Fruit fly (Drosophila melanogaster) whole organism, embryonic: ENCODE measurements around the gene amos.

Source experiments
- BEAF-32 ChIP-seq: fragments of 200-800 bp; sonication (Bioruptor generic); optimal IDR thresholded peaks from 3 replicates; lab custom pipeline; 2017; ENCODE audit warnings: missing biosample characterization, missing genetic modification characterization, mild to moderate bottlenecking, moderate library complexity, missing genetic modification reagents
- Blimp-1 ChIP-seq: fragments of 200-800 bp; sonication (Bioruptor generic); optimal IDR thresholded peaks from 3 replicates; lab custom pipeline; 2018; ENCODE audit warnings: missing biosample characterization, missing genetic modification characterization, mild to moderate bottlenecking, moderate library complexity, missing genetic modification reagents
- CG10267 ChIP-seq: fragments of 200-800 bp; sonication (Bioruptor generic); optimal IDR thresholded peaks from 2 replicates; lab custom pipeline; 2018; ENCODE audit warnings: missing biosample characterization, mild to moderate bottlenecking, missing genetic modification characterization, moderate library complexity
- CG10979 ChIP-seq: fragments of 200-800 bp; sonication (Bioruptor generic); optimal IDR thresholded peaks from 2 replicates; lab custom pipeline; 2018; ENCODE audit warnings: missing biosample characterization, mild to moderate bottlenecking, missing genetic modification characterization, moderate library complexity
- CG11398 ChIP-seq: fragments of 200-800 bp; sonication (Bioruptor generic); optimal IDR thresholded peaks from 2 replicates; lab custom pipeline; 2016; ENCODE audit warnings: missing biosample characterization, missing genetic modification characterization
- CG12071 ChIP-seq: fragments of 200-800 bp; sonication (Bioruptor generic); optimal IDR thresholded peaks from 3 replicates; lab custom pipeline; 2018; ENCODE audit warnings: missing biosample characterization, mild to moderate bottlenecking, missing genetic modification characterization
- CG12219 ChIP-seq: fragments of 200-800 bp; sonication (Bioruptor generic); optimal IDR thresholded peaks from 3 replicates; lab custom pipeline; 2018; ENCODE audit warnings: missing biosample characterization, mild to moderate bottlenecking, missing genetic modification characterization
- CG12299 ChIP-seq: fragments of 200-800 bp; sonication (Bioruptor generic); optimal IDR thresholded peaks from 2 replicates; lab custom pipeline; 2018; ENCODE audit warnings: missing biosample characterization, mild to moderate bottlenecking, missing genetic modification characterization
- CG15514 ChIP-seq: fragments of 200-800 bp; sonication (Bioruptor generic); optimal IDR thresholded peaks from 3 replicates; lab custom pipeline; 2017; ENCODE audit warnings: missing biosample characterization, missing genetic modification characterization, mild to moderate bottlenecking, moderate library complexity, missing genetic modification reagents
- CG16779 ChIP-seq: fragments of 200-800 bp; sonication (Bioruptor generic); IDR thresholded peaks from 2 replicates; pipeline ENCODE4 v1.3.6; 2022; ENCODE audit warnings: missing biosample characterization, missing genetic modification characterization
- CG17829 ChIP-seq: fragments of 200-800 bp; optimal IDR thresholded peaks from 2 replicates; lab custom pipeline; 2019; ENCODE audit warnings: missing biosample characterization, mild to moderate bottlenecking, missing genetic modification characterization, moderate library complexity
- CG17912 ChIP-seq: fragments of 200-800 bp; sonication (Bioruptor generic); optimal IDR thresholded peaks from 2 replicates; lab custom pipeline; 2018; ENCODE audit warnings: missing biosample characterization, mild to moderate bottlenecking, missing genetic modification characterization
- CG1792 ChIP-seq: fragments of 200-800 bp; sonication (Bioruptor generic); optimal IDR thresholded peaks from 2 replicates; lab custom pipeline; 2016; ENCODE audit warnings: missing biosample characterization, missing genetic modification characterization
- CG18619 ChIP-seq: fragments of 200-800 bp; sonication (Bioruptor generic); optimal IDR thresholded peaks from 3 replicates; lab custom pipeline; 2017; ENCODE audit warnings: missing biosample characterization, mild to moderate bottlenecking, missing genetic modification characterization
- CG2199 ChIP-seq: fragments of 200-800 bp; sonication (Bioruptor generic); IDR thresholded peaks from 3 replicates; pipeline ENCODE4 v1.3.6; 2022; ENCODE audit warnings: missing biosample characterization, missing genetic modification characterization
- CG2712 ChIP-seq: fragments of 200-800 bp; optimal IDR thresholded peaks from 3 replicates; lab custom pipeline; 2019; ENCODE audit warnings: missing biosample characterization, mild to moderate bottlenecking, missing genetic modification characterization, moderate library complexity
- CG2875 ChIP-seq: fragments of 200-800 bp; sonication (Bioruptor generic); optimal IDR thresholded peaks from 2 replicates; lab custom pipeline; 2017; ENCODE audit warnings: missing biosample characterization, mild to moderate bottlenecking, missing genetic modification characterization, missing genetic modification reagents
- CG4730 ChIP-seq: fragments of 200-800 bp; sonication (Bioruptor generic); IDR thresholded peaks from 2 replicates; pipeline ENCODE4 v1.3.6; 2022; ENCODE audit warnings: missing biosample characterization, missing genetic modification characterization
- CG5180 ChIP-seq: fragments of 200-800 bp; sonication (Bioruptor generic); optimal IDR thresholded peaks from 3 replicates; lab custom pipeline; 2017; ENCODE audit warnings: missing biosample characterization, missing genetic modification characterization, mild to moderate bottlenecking, moderate library complexity, missing genetic modification reagents
- CG7372 ChIP-seq: fragments of 200-800 bp; sonication (Bioruptor generic); IDR thresholded peaks from 2 replicates; pipeline ENCODE4 v1.3.6; 2022; ENCODE audit warnings: missing biosample characterization, missing genetic modification characterization
- CG8290 ChIP-seq, 3 experiments: fragments of 200-800 bp; sonication (Bioruptor generic); optimal IDR thresholded peaks; 2 replicates each; lab custom pipeline; 2016 to 2019; ENCODE audit warnings: missing biosample characterization in 3 of 3, missing genetic modification characterization in 3 of 3, mild to moderate bottlenecking in 2 of 3, moderate library complexity in 1 of 3
- CG8388 ChIP-seq: fragments of 200-800 bp; sonication (Bioruptor generic); optimal IDR thresholded peaks from 2 replicates; lab custom pipeline; 2019; ENCODE audit warnings: missing biosample characterization, mild to moderate bottlenecking, missing genetic modification characterization, moderate library complexity
- CG9215 ChIP-seq: fragments of 200-800 bp; sonication (Bioruptor generic); IDR thresholded peaks from 2 replicates; pipeline ENCODE4 v1.3.6; 2022; ENCODE audit warnings: missing biosample characterization, missing genetic modification characterization
- CG9437 ChIP-seq: fragments of 200-800 bp; sonication (Bioruptor generic); optimal IDR thresholded peaks from 2 replicates; lab custom pipeline; 2018; ENCODE audit warnings: missing biosample characterization, mild to moderate bottlenecking, missing genetic modification characterization
- D19A ChIP-seq: fragments of 200-800 bp; optimal IDR thresholded peaks from 3 replicates; lab custom pipeline; 2019; ENCODE audit warnings: missing biosample characterization, mild to moderate bottlenecking, missing genetic modification characterization, moderate library complexity
- Doc3 ChIP-seq: fragments of 200-800 bp; sonication (Bioruptor generic); IDR thresholded peaks from 3 replicates; pipeline ENCODE4 v1.3.6; 2022; ENCODE audit warnings: missing biosample characterization, missing genetic modification characterization; ENCODE audit not compliant: partially characterized antibody
- Fer2 ChIP-seq: fragments of 200-800 bp; sonication (Bioruptor generic); optimal IDR thresholded peaks from 2 replicates; lab custom pipeline; 2018; ENCODE audit warnings: missing biosample characterization, mild to moderate bottlenecking, missing genetic modification characterization, moderate library complexity
- HmgZ ChIP-seq: fragments of 200-800 bp; sonication (Bioruptor generic); optimal IDR thresholded peaks from 2 replicates; lab custom pipeline; 2018; ENCODE audit warnings: missing biosample characterization, mild to moderate bottlenecking, missing genetic modification characterization
- Nf-YC ChIP-seq: fragments of 200-800 bp; optimal IDR thresholded peaks from 3 replicates; lab custom pipeline; 2019; ENCODE audit warnings: missing biosample characterization, mild to moderate bottlenecking, missing genetic modification characterization, moderate library complexity
- Pdp1 ChIP-seq, 2 experiments: fragments of 200-800 bp; sonication (Bioruptor generic); optimal IDR thresholded peaks; 3 replicates each; lab custom pipeline; 2016; ENCODE audit warnings: missing biosample characterization in 2 of 2, missing genetic modification characterization in 2 of 2, mild to moderate bottlenecking in 1 of 2, moderate library complexity in 1 of 2
- chinmo ChIP-seq: fragments of 200-800 bp; sonication (Bioruptor generic); IDR thresholded peaks from 4 replicates; pipeline ENCODE4 v1.3.6; 2022; ENCODE audit warnings: missing biosample characterization, missing genetic modification characterization; ENCODE audit not compliant: partially characterized antibody
- chn ChIP-seq: fragments of 200-800 bp; sonication (Bioruptor generic); optimal IDR thresholded peaks from 2 replicates; lab custom pipeline; 2016; ENCODE audit warnings: missing biosample characterization, missing genetic modification characterization
- crp ChIP-seq, 2 experiments: fragments of 200-800 bp; sonication (Bioruptor generic); optimal IDR thresholded peaks; 2 replicates in 1 of 2; 3 replicates in 1 of 2; lab custom pipeline; 2017; ENCODE audit warnings: missing biosample characterization in 2 of 2, missing genetic modification characterization in 2 of 2, mild to moderate bottlenecking in 1 of 2, moderate library complexity in 1 of 2
- dpn ChIP-seq, 2 experiments: fragments of 200-800 bp; sonication (Bioruptor generic); optimal IDR thresholded peaks; 3 replicates each; lab custom pipeline; 2016; ENCODE audit warnings: missing biosample characterization in 2 of 2, missing genetic modification characterization in 2 of 2
- dysf ChIP-seq: fragments of 200-800 bp; sonication (Bioruptor generic); IDR thresholded peaks from 3 replicates; pipeline ENCODE4 v1.3.6; 2022; ENCODE audit warnings: missing biosample characterization, missing genetic modification characterization
- fu2 ChIP-seq: fragments of 200-800 bp; sonication (Bioruptor generic); optimal IDR thresholded peaks from 2 replicates; lab custom pipeline; 2016; ENCODE audit warnings: missing biosample characterization, missing genetic modification characterization
- gfzf ChIP-seq: fragments of 200-800 bp; sonication (Bioruptor generic); optimal IDR thresholded peaks from 2 replicates; lab custom pipeline; 2016; ENCODE audit warnings: missing biosample characterization, mild to moderate bottlenecking, missing genetic modification characterization, moderate library complexity
- grau ChIP-seq: fragments of 200-800 bp; optimal IDR thresholded peaks from 3 replicates; lab custom pipeline; 2019; ENCODE audit warnings: missing biosample characterization, mild to moderate bottlenecking, missing genetic modification characterization, moderate library complexity
- gsb ChIP-seq: fragments of 200-800 bp; sonication (Bioruptor generic); IDR thresholded peaks from 2 replicates; pipeline ENCODE4 v1.3.6; 2022; ENCODE audit warnings: missing biosample characterization, missing genetic modification characterization
- psq ChIP-seq: fragments of 200-800 bp; sonication (Bioruptor generic); optimal IDR thresholded peaks from 2 replicates; lab custom pipeline; 2017; ENCODE audit warnings: missing biosample characterization, missing genetic modification characterization
- schlank ChIP-seq: fragments of 200-800 bp; sonication (Bioruptor generic); optimal IDR thresholded peaks from 2 replicates; lab custom pipeline; 2018; ENCODE audit warnings: missing biosample characterization, mild to moderate bottlenecking, missing genetic modification characterization
- sim ChIP-seq: fragments of 200-800 bp; sonication (Bioruptor generic); IDR thresholded peaks from 2 replicates; pipeline ENCODE4 v1.3.6; 2022; ENCODE audit warnings: missing biosample characterization, missing genetic modification characterization
- stwl ChIP-seq: fragments of 200-800 bp; sonication (Bioruptor generic); optimal IDR thresholded peaks from 3 replicates; lab custom pipeline; 2018; ENCODE audit warnings: missing biosample characterization, mild to moderate bottlenecking, missing genetic modification characterization, moderate library complexity
- toy ChIP-seq: fragments of 200-800 bp; sonication (Bioruptor generic); IDR thresholded peaks from 2 replicates; pipeline ENCODE4 v1.3.6; 2022; ENCODE audit warnings: missing biosample characterization, missing genetic modification characterization
- unc-4 ChIP-seq: fragments of 200-800 bp; sonication (Bioruptor generic); IDR thresholded peaks from 2 replicates; pipeline ENCODE4 v1.3.6; 2022; ENCODE audit warnings: missing biosample characterization, missing genetic modification characterization; ENCODE audit not compliant: partially characterized antibody
- usp ChIP-seq: fragments of >200 bp; optimal IDR thresholded peaks from 2 replicates; lab custom pipeline; 2017; ENCODE audit warnings: missing biosample characterization, missing genetic modification characterization
- vvl ChIP-seq: fragments of 200-800 bp; sonication (Bioruptor generic); IDR thresholded peaks from 2 replicates; pipeline ENCODE4 v1.3.6; 2022; ENCODE audit warnings: missing biosample characterization, missing genetic modification characterization

amos gene

DNA sequence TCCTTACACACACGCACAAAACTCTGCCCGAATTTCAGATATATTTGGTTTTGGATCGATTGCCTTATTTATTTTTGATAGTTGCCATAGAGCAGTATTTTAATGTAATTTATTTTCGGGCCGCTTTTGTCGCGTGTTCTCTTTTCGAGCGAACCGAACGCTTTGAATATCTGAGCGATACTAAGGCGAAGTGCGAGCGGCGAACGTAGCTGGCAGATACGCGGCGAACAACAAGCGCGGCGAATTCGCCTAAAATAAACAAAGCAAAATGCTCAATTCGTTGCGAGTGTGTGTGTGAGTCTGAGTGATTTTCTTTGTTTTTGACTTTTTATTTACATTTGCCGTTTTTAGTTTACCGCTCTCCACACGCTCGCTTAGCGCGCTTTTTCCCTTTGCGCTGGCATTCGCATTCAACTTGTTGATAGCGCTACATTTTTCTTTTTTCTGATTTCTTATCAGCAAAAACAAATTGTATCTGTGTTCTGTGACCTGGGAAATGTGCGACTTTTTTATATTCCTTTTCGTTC, 33.6 kb downstream of the amos start (continued):
- no peak for TF ChIP-seq HmgZ
- no peak for TF ChIP-seq CG10979 (tag; lab: Kevin White, UChicago)
- no peak for TF ChIP-seq dysf (GFP tag; lab: Robert Waterston, UW)
- TF ChIP-seq CG11398 (GFP tag; lab: Kevin White, UChicago) = no peak
- no peak for TF ChIP-seq gfzf (GFP tag; lab: Kevin White, UChicago)
- TF ChIP-seq CG2199 = peak; percentile 63; the same call in 1 of the 3 replicates
- no peak for TF ChIP-seq chn (GFP tag; lab: Kevin White, UChicago)
- TF ChIP-seq CG1792 (GFP tag; lab: Kevin White, UChicago) = no peak
- TF ChIP-seq usp = no peak
- no peak for TF ChIP-seq schlank (tag; lab: Kevin White, UChicago)
- no peak for TF ChIP-seq CG12299
- no peak for TF ChIP-seq CG8290 (GFP tag; optimal IDR thresholded peaks at IDR 0.05; lab: Kevin White, UChicago)
- peak; percentile 11 to 12 for TF ChIP-seq CG8290 (tag; optimal IDR thresholded peaks at IDR 0.05; lab: Kevin White, UChicago)
- no peak for TF ChIP-seq Nf-YC (tag; lab: Kevin White, UChicago)
- TF ChIP-seq vvl (GFP tag; lab: Robert Waterston, UW) = peak; percentile 55; the same call in 1 of the 2 replicates
- TF ChIP-seq psq = peak; percentile 91
- TF ChIP-seq CG2712 (tag; lab: Kevin White, UChicago) = no peak
- no peak for TF ChIP-seq gsb
- no peak for TF ChIP-seq fu2 (GFP tag; lab: Kevin White, UChicago)
- TF ChIP-seq dpn (GFP tag; optimal IDR thresholded peaks at IDR 0.05; lab: Kevin White, UChicago) = no peak
- no peak for TF ChIP-seq sim (GFP tag; lab: Robert Waterston, UW)
- TF ChIP-seq CG18619 (GFP tag; lab: Kevin White, UChicago) = no peak
- no peak for TF ChIP-seq CG17829 (tag; lab: Kevin White, UChicago)
- no peak for TF ChIP-seq Fer2 (tag; lab: Kevin White, UChicago)
- no peak for TF ChIP-seq CG17912 (GFP tag; lab: Kevin White, UChicago)
- no peak for TF ChIP-seq Blimp-1 (GFP tag; lab: Kevin White, UChicago)
- TF ChIP-seq CG10267 (tag; lab: Kevin White, UChicago) = no peak
- no peak for TF ChIP-seq unc-4 (GFP tag; lab: Robert Waterston, UW)
- TF ChIP-seq CG15514 (GFP tag; lab: Kevin White, UChicago) = peak; percentile 15
- TF ChIP-seq CG8388 (GFP tag; lab: Kevin White, UChicago) = no peak
- peak; percentile 42 for TF ChIP-seq CG12071 (GFP tag; lab: Kevin White, UChicago)

DNA sequence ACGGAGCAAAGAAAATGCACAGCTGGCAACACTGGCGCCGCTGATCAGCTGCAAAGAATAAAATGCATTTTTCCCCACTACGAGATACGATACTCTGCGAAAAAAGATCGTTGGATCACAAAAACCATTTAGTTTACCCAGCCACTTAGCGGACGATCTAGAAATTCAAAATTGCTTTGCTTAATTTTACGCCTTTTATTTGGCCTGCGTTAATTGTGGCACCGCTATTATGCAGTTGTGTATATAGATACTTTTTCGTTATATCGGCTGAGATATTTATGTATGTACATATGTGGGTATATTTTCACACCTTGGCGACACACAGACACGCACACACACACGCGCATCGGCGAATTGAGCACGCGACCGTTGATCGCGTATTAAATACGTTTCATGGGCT, 34.1 kb downstream of the amos start:
- TF ChIP-seq D19A (tag; lab: Kevin White, UChicago) = peak; percentile 54
- TF ChIP-seq CG9215 (GFP tag; lab: Robert Waterston, UW) = peak; percentile 88
- TF ChIP-seq CG7372 (GFP tag; lab: Robert Waterston, UW) = no peak
- TF ChIP-seq Pdp1 (GFP tag; optimal IDR thresholded peaks at IDR 0.05; lab: Kevin White, UChicago) = peak in 1 of 2 experiments; percentile 6
- no peak for TF ChIP-seq grau
- TF ChIP-seq CG4730 = no peak
- TF ChIP-seq toy (GFP tag; lab: Robert Waterston, UW) = no peak
- no peak for TF ChIP-seq CG12219 (GFP tag; lab: Kevin White, UChicago)
- TF ChIP-seq CG16779 = no peak
- peak; percentile 26 for TF ChIP-seq stwl (tag; lab: Kevin White, UChicago)
- peak; percentile 1 for TF ChIP-seq BEAF-32
- TF ChIP-seq CG5180 (GFP tag; lab: Kevin White, UChicago) = no peak
- TF ChIP-seq CG2875 = no peak
- peak; percentile 29; the same call in 1 of the 4 replicates for TF ChIP-seq chinmo (GFP tag; lab: Robert Waterston, UW)
- peak in 1 of 2 experiments; percentile 32 for TF ChIP-seq crp (GFP tag; optimal IDR thresholded peaks at IDR 0.05; lab: Kevin White, UChicago)
- 0 out of 3 replicates have a peak, but pooled peaks have one; percentile 31 for TF ChIP-seq Doc3 (GFP tag; lab: Robert Waterston, UW)
- TF ChIP-seq CG9437 (GFP tag; lab: Kevin White, UChicago) = no peak
- TF ChIP-seq, all 482 proteins: peak for 8
